Fruit fly (Drosophila melanogaster): ENCODE measurements around the gene MED11.
A peak's percentile ranks its signal among the peaks of the same experiment; 100 is the strongest.

MED11 gene

DNA sequence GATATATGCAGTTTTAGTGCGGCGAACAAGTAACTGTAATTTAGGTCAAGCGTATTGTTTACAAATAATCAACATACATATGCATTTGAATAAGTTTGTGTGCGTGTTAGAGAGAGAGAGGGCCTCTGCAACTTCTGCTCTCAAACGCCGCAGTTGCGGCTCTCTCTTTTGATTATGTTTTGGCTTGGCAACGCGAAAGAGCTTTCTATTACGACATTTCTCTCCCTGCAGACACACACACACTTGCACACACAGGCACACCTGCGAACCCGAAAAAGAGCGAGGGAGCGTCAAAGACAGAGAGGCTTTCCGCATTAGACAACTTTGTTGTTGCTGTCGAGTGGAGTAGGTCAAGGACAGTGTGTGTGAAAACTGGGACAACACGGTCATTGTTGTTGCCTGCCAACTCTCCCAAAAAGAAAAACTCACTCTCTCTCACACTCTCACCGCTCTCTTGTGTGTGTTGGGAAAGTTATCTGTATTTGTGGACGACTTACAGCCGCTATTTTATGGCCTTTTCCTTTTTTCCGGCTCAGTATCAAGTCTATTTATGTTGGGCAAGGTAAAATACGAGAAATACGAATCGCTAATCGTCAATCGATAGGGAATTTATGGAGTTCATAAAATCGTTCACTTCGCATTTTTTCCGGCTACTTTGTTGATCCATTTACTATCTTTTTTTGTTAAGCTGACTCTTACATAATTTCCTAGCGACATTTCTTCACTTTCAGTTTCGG, 11.6 kb downstream of the MED11 start (continued):
- TF ChIP-seq zen2 (GFP tag; IDR thresholded peaks at IDR 0.05; ENCODE audit: partially characterized antibody) (peak; percentile 71; the same call in 2 of the 3 replicates), onecut (GFP tag; IDR thresholded peaks at IDR 0.05) (peak; percentile 60)

dm6 chr3L:18758894-18759569, 13.4 kb downstream of the MED11 start:
- TF ChIP-seq rib (GFP tag; IDR thresholded peaks at IDR 0.05), result peak; percentile 90; the same call in 1 of the 2 replicates
- TF ChIP-seq org-1 (GFP tag; optimal IDR thresholded peaks at IDR 0.05), result no peak
- TF ChIP-seq Xrp1 (GFP tag; IDR thresholded peaks at IDR 0.05), result no peak
- TF ChIP-seq CG4820 (GFP tag; optimal IDR thresholded peaks at IDR 0.05), result no peak
- no peak for TF ChIP-seq CG8290 (GFP tag; optimal IDR thresholded peaks at IDR 0.05)
- TF ChIP-seq CG8290 (tag; optimal IDR thresholded peaks at IDR 0.05), result peak in 1 of 2 experiments; percentile 72
- TF ChIP-seq dati (GFP tag; IDR thresholded peaks at IDR 0.05), result no peak
- peak; percentile 41 for TF ChIP-seq CG8281 (tag; optimal IDR thresholded peaks at IDR 0.05)
- TF ChIP-seq CG16813 (GFP tag; IDR thresholded peaks at IDR 0.05; ENCODE audit: partially characterized antibody), result no peak
- TF ChIP-seq CG1024 (GFP tag; IDR thresholded peaks at IDR 0.05), result no peak
- TF ChIP-seq Side (GFP tag; optimal IDR thresholded peaks at IDR 0.05), result no peak
- TF ChIP-seq Fer2 (tag; optimal IDR thresholded peaks at IDR 0.05), result no peak
- peak; percentile 55 for TF ChIP-seq CG3163 (GFP tag; optimal IDR thresholded peaks at IDR 0.05)
- TF ChIP-seq CG34422 (GFP tag; IDR thresholded peaks at IDR 0.05), result peak; percentile 62; the same call in 1 of the 3 replicates
- TF ChIP-seq HLHmδ (GFP tag; optimal IDR thresholded peaks at IDR 0.05), result peak; percentile 40
- no peak for TF ChIP-seq MESR4 (GFP tag; optimal IDR thresholded peaks at IDR 0.05)
- 0 out of 2 replicates have a peak, but pooled peaks have one; percentile 12 for TF ChIP-seq GATAe (GFP tag; conservative IDR thresholded peaks at IDR 0.05)
- TF ChIP-seq lmd (GFP tag; IDR thresholded peaks at IDR 0.05), result no peak
- TF ChIP-seq Fer3 (tag; optimal IDR thresholded peaks at IDR 0.05), result no peak
- no peak for TF ChIP-seq CG30020 (tag; optimal IDR thresholded peaks at IDR 0.05)
- peak; percentile 68 for TF ChIP-seq sens (GFP tag)
- TF ChIP-seq run (tag; optimal IDR thresholded peaks at IDR 0.05), result peak; percentile 30
- no peak for TF ChIP-seq gfzf (GFP tag; optimal IDR thresholded peaks at IDR 0.05)
- TF ChIP-seq CG10543 (GFP tag; optimal IDR thresholded peaks at IDR 0.05), result peak; percentile 76
- TF ChIP-seq crp (GFP tag; optimal IDR thresholded peaks at IDR 0.05), result no peak
- TF ChIP-seq sr (GFP tag; IDR thresholded peaks at IDR 0.05), result peak; percentile 68; the same call in 2 of the 3 replicates
- no peak; the same call in 1 of the 2 replicates for TF ChIP-seq CG32767 (GFP tag; IDR thresholded peaks at IDR 0.05)
- peak; percentile 21 for TF ChIP-seq CG17359 (tag; optimal IDR thresholded peaks at IDR 0.05)
- no peak for TF ChIP-seq Lpt (GFP tag; optimal IDR thresholded peaks at IDR 0.05)
- TF ChIP-seq CG7928 (GFP tag; optimal IDR thresholded peaks at IDR 0.05), result no peak
- peak; percentile 65 for TF ChIP-seq kay (GFP tag; optimal IDR thresholded peaks at IDR 0.05)
- TF ChIP-seq lab (GFP tag; optimal IDR thresholded peaks at IDR 0.05), result peak; percentile 1
- peak; percentile 26 for TF ChIP-seq CG6254 (GFP tag; optimal IDR thresholded peaks at IDR 0.05)
- TF ChIP-seq Neu2 (GFP tag; optimal IDR thresholded peaks at IDR 0.05; ENCODE audit: borderline replicate concordance), result no peak
- TF ChIP-seq sna (GFP tag; IDR thresholded peaks at IDR 0.05; ENCODE audit: partially characterized antibody), result peak; percentile 58; the same call in 1 of the 2 replicates
- peak; percentile 44; the same call in 1 of the 2 replicates for TF ChIP-seq bbx (GFP tag; IDR thresholded peaks at IDR 0.05; ENCODE audit: partially characterized antibody)
- TF ChIP-seq Eip74EF (GFP tag; optimal IDR thresholded peaks at IDR 0.05), result peak; percentile 55 to 94
- peak; percentile 55 for TF ChIP-seq nau (GFP tag; optimal IDR thresholded peaks at IDR 0.05)
- TF ChIP-seq Awh (GFP tag; IDR thresholded peaks at IDR 0.05), result no peak
- TF ChIP-seq zf30C (GFP tag; optimal IDR thresholded peaks at IDR 0.05), result no peak
- TF ChIP-seq Oli (tag; optimal IDR thresholded peaks at IDR 0.05), result no peak
- TF ChIP-seq gro (GFP tag; optimal IDR thresholded peaks at IDR 0.05), result peak; percentile 22
- TF ChIP-seq sisA (GFP tag; IDR thresholded peaks at IDR 0.05), result no peak
- TF ChIP-seq CG17912 (GFP tag; optimal IDR thresholded peaks at IDR 0.05), result no peak
